Worm (Caenorhabditis elegans) whole organism, L4 larva: Measurements from ENCODE around the gene srg-64.

Experiments used
- D1046.2 ChIP-seq: fragments of 200-800 bp; sonication (Bioruptor generic); IDR thresholded peaks from 2 replicates; pipeline ENCODE4 v1.3.6; 2022; ENCODE audit warnings: missing genetic modification characterization, missing compliant biosample characterization
- F37D6.2 ChIP-seq: sonication (generic microtip); optimal IDR thresholded peaks from 2 replicates; lab custom pipeline; 2016; ENCODE audit warnings: mild to moderate bottlenecking, missing genetic modification characterization, missing compliant biosample characterization
- F49E8.2 ChIP-seq: sonication (generic microtip); optimal IDR thresholded peaks from 2 replicates; lab custom pipeline; 2016; ENCODE audit warnings: missing compliant biosample characterization, mild to moderate bottlenecking, missing genetic modification characterization, borderline replicate concordance
- R02D3.7 ChIP-seq: fragments of 150-350 bp; sonication (generic microtip); optimal IDR thresholded peaks from 3 replicates; lab custom pipeline; 2014; ENCODE audit warnings: missing biosample characterization, missing genetic modification characterization
- Y105C5A.15 ChIP-seq: fragments of 200-800 bp; sonication (Bioruptor generic); IDR thresholded peaks from 2 replicates; pipeline ENCODE4 v1.3.6; 2022; ENCODE audit warnings: missing genetic modification characterization, missing compliant biosample characterization
- Y48G9A.11 ChIP-seq: fragments of 200-800 bp; sonication (Bioruptor generic); IDR thresholded peaks from 2 replicates; pipeline ENCODE4 v1.3.6; 2022; ENCODE audit warnings: missing genetic modification reagents, missing genetic modification characterization, missing compliant biosample characterization
- Y75B8A.6 ChIP-seq: fragments of 200-800 bp; sonication (Bioruptor generic); IDR thresholded peaks from 2 replicates; pipeline ENCODE4 v1.3.6; 2022; ENCODE audit warnings: missing genetic modification reagents, missing genetic modification characterization, missing compliant biosample characterization
- ZK546.5 ChIP-seq, 2 experiments: sonication (generic microtip); optimal IDR thresholded peaks; 2 replicates each; lab custom pipeline; 2017; ENCODE audit warnings: missing biosample characterization in 2 of 2, missing genetic modification characterization in 2 of 2
- aha-1 ChIP-seq: fragments of 150-350 bp; peaks from one replicate; lab custom pipeline; 2014; ENCODE audit warnings: missing biosample characterization, missing genetic modification characterization
- ama-1 ChIP-seq: fragments of 150-350 bp; optimal IDR thresholded peaks from 2 replicates; lab custom pipeline; 2014; ENCODE audit warnings: inconsistent platforms, mixed read lengths
- ceh-20 ChIP-seq: fragments of 200-800 bp; sonication (Bioruptor generic); IDR thresholded peaks from 2 replicates; pipeline ENCODE4 v1.3.6; 2022; ENCODE audit warnings: missing genetic modification reagents, missing genetic modification characterization, missing compliant biosample characterization
- ctbp-1 ChIP-seq: fragments of 200-800 bp; sonication (Bioruptor generic); IDR thresholded peaks from 2 replicates; pipeline ENCODE4 v1.3.6; 2022; ENCODE audit warnings: missing genetic modification reagents, missing genetic modification characterization, missing compliant biosample characterization
- daf-16 ChIP-seq, 3 experiments: sonication (generic microtip); optimal IDR thresholded peaks; 2 replicates each; lab custom pipeline; 2016 to 2017; ENCODE audit warnings: missing genetic modification characterization in 3 of 3, missing genetic modification reagents in 3 of 3, mild to moderate bottlenecking in 2 of 3, missing compliant biosample characterization in 2 of 3, missing biosample characterization in 1 of 3, moderate library complexity in 1 of 3
- daf-19 ChIP-seq: fragments of 200-800 bp; sonication (Bioruptor generic); conservative IDR thresholded peaks from 2 replicates; pipeline ENCODE4 v1.3.6; 2022; ENCODE audit warnings: missing genetic modification characterization, missing compliant biosample characterization
- dmd-6 ChIP-seq: fragments of 200-800 bp; sonication (Bioruptor generic); IDR thresholded peaks from 2 replicates; pipeline ENCODE4 v1.3.6; 2022; ENCODE audit warnings: missing genetic modification reagents, missing genetic modification characterization, missing compliant biosample characterization
- dmd-9 ChIP-seq: fragments of 200-800 bp; sonication (Bioruptor generic); IDR thresholded peaks from 2 replicates; pipeline ENCODE4 v1.3.6; 2022; ENCODE audit warnings: missing genetic modification reagents, missing genetic modification characterization, missing compliant biosample characterization
- duxl-1 ChIP-seq: sonication (generic microtip); optimal IDR thresholded peaks from 2 replicates; lab custom pipeline; 2016; ENCODE audit warnings: mild to moderate bottlenecking, missing genetic modification characterization, moderate library complexity, missing compliant biosample characterization; ENCODE audit not compliant: poor library complexity
- dve-1 ChIP-seq: sonication (generic microtip); optimal IDR thresholded peaks from 2 replicates; lab custom pipeline; 2017; ENCODE audit warnings: antibody characterized with exemption, mild to moderate bottlenecking, missing genetic modification characterization, missing compliant biosample characterization; ENCODE audit not compliant: insufficient read depth
- fos-1 ChIP-seq: fragments of 150-350 bp; optimal IDR thresholded peaks from 2 replicates; lab custom pipeline; 2014; ENCODE audit warnings: missing biosample characterization, missing genetic modification characterization
- gei-8 ChIP-seq: fragments of 200-800 bp; sonication (Bioruptor generic); optimal IDR thresholded peaks from 2 replicates; lab custom pipeline; 2018; ENCODE audit warnings: mild to moderate bottlenecking, missing genetic modification characterization, missing compliant biosample characterization
- hif-1 ChIP-seq, 2 experiments: sonication (generic microtip); optimal IDR thresholded peaks; 2 replicates each; lab custom pipeline; 2016 to 2017; ENCODE audit warnings: missing compliant biosample characterization in 2 of 2, missing genetic modification characterization in 2 of 2, missing genetic modification reagents in 2 of 2, missing genotype in 2 of 2, mild to moderate bottlenecking in 1 of 2
- hlh-11 ChIP-seq: fragments of 200-800 bp; sonication (Bioruptor generic); optimal IDR thresholded peaks from 2 replicates; lab custom pipeline; 2018; ENCODE audit warnings: mild to moderate bottlenecking, missing genetic modification characterization, missing compliant biosample characterization
- jun-1 ChIP-seq: fragments of 150-350 bp; optimal IDR thresholded peaks from 2 replicates; lab custom pipeline; 2014; ENCODE audit warnings: missing biosample characterization, missing genetic modification reagents, missing genetic modification characterization
- lim-7 ChIP-seq: fragments of 200-800 bp; sonication (Bioruptor generic); IDR thresholded peaks from 2 replicates; pipeline ENCODE4 v1.3.6; 2022; ENCODE audit warnings: missing genetic modification characterization, missing compliant biosample characterization
- lin-13 ChIP-seq: fragments of 150-350 bp; optimal IDR thresholded peaks from 2 replicates; lab custom pipeline; 2014; ENCODE audit warnings: missing biosample characterization, missing genetic modification reagents, missing genetic modification characterization
- lin-39 ChIP-seq: fragments of 150-350 bp; optimal IDR thresholded peaks from 2 replicates; lab custom pipeline; 2014; ENCODE audit warnings: missing biosample characterization, missing genetic modification reagents, missing genetic modification characterization
- madf-9 ChIP-seq: fragments of 200-800 bp; sonication (Bioruptor generic); conservative IDR thresholded peaks from 2 replicates; pipeline ENCODE4 v1.3.6; 2022; ENCODE audit warnings: missing genetic modification reagents, missing genetic modification characterization, missing compliant biosample characterization
- mep-1 ChIP-seq: fragments of 150-350 bp; sonication (generic microtip); optimal IDR thresholded peaks from 3 replicates; lab custom pipeline; 2014; ENCODE audit warnings: missing biosample characterization, missing genetic modification characterization
- mxl-3 ChIP-seq: fragments of 200-800 bp; sonication (Bioruptor generic); optimal IDR thresholded peaks from 2 replicates; lab custom pipeline; 2018; ENCODE audit warnings: mild to moderate bottlenecking, missing genetic modification characterization, missing compliant biosample characterization
- nhr-102 ChIP-seq: sonication (generic microtip); optimal IDR thresholded peaks from 2 replicates; lab custom pipeline; 2016; ENCODE audit warnings: mild to moderate bottlenecking, missing genetic modification characterization, moderate library complexity, missing compliant biosample characterization
- nhr-25 ChIP-seq: sonication (generic microtip); optimal IDR thresholded peaks from 2 replicates; lab custom pipeline; 2017; ENCODE audit warnings: missing genetic modification characterization, mild to moderate bottlenecking, missing compliant biosample characterization, antibody characterized with exemption, moderate library complexity, borderline replicate concordance; ENCODE audit not compliant: insufficient read depth
- nhr-28 ChIP-seq: fragments of 150-350 bp; optimal IDR thresholded peaks from 2 replicates; lab custom pipeline; 2014; ENCODE audit warnings: missing biosample characterization, missing genetic modification characterization
- nhr-41 ChIP-seq: fragments of 200-800 bp; sonication (Bioruptor generic); IDR thresholded peaks from 2 replicates; pipeline ENCODE4 v1.3.6; 2022; ENCODE audit warnings: missing genetic modification reagents, missing genetic modification characterization, missing compliant biosample characterization
- nhr-76 ChIP-seq: fragments of 150-350 bp; optimal IDR thresholded peaks from 2 replicates; lab custom pipeline; 2014; ENCODE audit warnings: missing biosample characterization, missing genetic modification characterization
- rbr-2 ChIP-seq: sonication (generic microtip); optimal IDR thresholded peaks from 2 replicates; lab custom pipeline; 2016; ENCODE audit warnings: missing genotype, missing genetic modification characterization, missing compliant biosample characterization
- saeg-2 ChIP-seq: fragments of 200-800 bp; sonication (Bioruptor generic); IDR thresholded peaks from 2 replicates; pipeline ENCODE4 v1.3.6; 2022; ENCODE audit warnings: missing genetic modification reagents, missing genetic modification characterization, missing compliant biosample characterization
- set-16 ChIP-seq: fragments of 200-800 bp; sonication (Bioruptor generic); IDR thresholded peaks from 2 replicates; pipeline ENCODE4 v1.3.6; 2022; ENCODE audit warnings: missing genetic modification reagents, missing genetic modification characterization, missing compliant biosample characterization
- skn-1 ChIP-seq: fragments of 150-350 bp; optimal IDR thresholded peaks from 2 replicates; lab custom pipeline; 2014; ENCODE audit warnings: missing biosample characterization, missing genetic modification characterization
- spr-1 ChIP-seq: sonication (generic microtip); optimal IDR thresholded peaks from 2 replicates; lab custom pipeline; 2016; ENCODE audit warnings: mild to moderate bottlenecking, missing genetic modification characterization, missing compliant biosample characterization
- spr-3 ChIP-seq: fragments of 200-800 bp; sonication (Bioruptor generic); optimal IDR thresholded peaks from 2 replicates; lab custom pipeline; 2018; ENCODE audit warnings: mild to moderate bottlenecking, missing genetic modification characterization, missing compliant biosample characterization
- unc-130 ChIP-seq: sonication (generic microtip); optimal IDR thresholded peaks from 2 replicates; lab custom pipeline; 2016; ENCODE audit warnings: missing genetic modification reagents, missing genetic modification characterization, missing compliant biosample characterization
- unc-62 ChIP-seq, 3 experiments: fragments of 150-350 bp in 1 of 3; sonication (generic microtip); optimal IDR thresholded peaks in 2 of 3; peaks in 1 of 3; 1 replicate in 1 of 3; 2 replicates in 2 of 3; lab custom pipeline; 2014 to 2017; ENCODE audit warnings: missing biosample characterization in 3 of 3, missing genetic modification characterization in 3 of 3, missing genetic modification reagents in 3 of 3, missing genotype in 1 of 3
- vab-7 ChIP-seq: fragments of 200-800 bp; sonication (Bioruptor generic); IDR thresholded peaks from 2 replicates; pipeline ENCODE4 v1.3.6; 2022; ENCODE audit warnings: missing genetic modification reagents, missing genetic modification characterization, missing compliant biosample characterization
- zfp-2 ChIP-seq: sonication (generic microtip); optimal IDR thresholded peaks from 2 replicates; lab custom pipeline; 2016; ENCODE audit warnings: mild to moderate bottlenecking, missing genetic modification characterization, missing compliant biosample characterization
- ztf-11 ChIP-seq: fragments of 150-350 bp; optimal IDR thresholded peaks from 2 replicates; lab custom pipeline; 2014; ENCODE audit warnings: missing biosample characterization, missing genetic modification characterization

The srg-64 gene

ce11 chrX:15773262-15773908 lies 33.0 kb upstream of the srg-64 start, which contains the start of gene Y7A5A.13 (continued):
- TF ChIP-seq spr-1 (tag; lab: Kevin White, UChicago) (peak; percentile 35), rbr-2 (tag; lab: Kevin White, UChicago) (no peak), nhr-25 (tag; lab: Kevin White, UChicago) (peak; percentile 4), F37D6.2 (no peak), Y75B8A.6 (GFP tag; lab: Robert Waterston, UW) (no peak), nhr-28 (tag; lab: Kevin White, UChicago) (no peak), dmd-9 (GFP tag; lab: Robert Waterston, UW) (peak; percentile 54; the same call in 1 of the 2 replicates), ZK546.5 (tag; optimal IDR thresholded peaks at IDR 0.05; lab: Kevin White, UChicago) (no peak), set-16 (GFP tag; lab: Robert Waterston, UW) (no peak), hlh-11 (no peak), unc-62 (GFP tag; optimal IDR thresholded peaks at IDR 0.05 in 1 of 2; lab: Kevin White, UChicago) (no peak), unc-62 (tag; optimal IDR thresholded peaks at IDR 0.05; lab: Kevin White, UChicago) (no peak), unc-130 (GFP tag; lab: Kevin White, UChicago) (peak; percentile 9), lim-7 (GFP tag; lab: Robert Waterston, UW) (peak; percentile 81), D1046.2 (GFP tag; lab: Robert Waterston, UW) (0 out of 2 replicates have a peak, but pooled peaks have one; percentile 72), madf-9 (GFP tag; lab: Robert Waterston, UW) (no peak; the same call in 1 of the 2 replicates), ama-1 (no peak), spr-3 (peak; percentile 13), Y48G9A.11 (GFP tag; lab: Robert Waterston, UW) (no peak)

DNA sequence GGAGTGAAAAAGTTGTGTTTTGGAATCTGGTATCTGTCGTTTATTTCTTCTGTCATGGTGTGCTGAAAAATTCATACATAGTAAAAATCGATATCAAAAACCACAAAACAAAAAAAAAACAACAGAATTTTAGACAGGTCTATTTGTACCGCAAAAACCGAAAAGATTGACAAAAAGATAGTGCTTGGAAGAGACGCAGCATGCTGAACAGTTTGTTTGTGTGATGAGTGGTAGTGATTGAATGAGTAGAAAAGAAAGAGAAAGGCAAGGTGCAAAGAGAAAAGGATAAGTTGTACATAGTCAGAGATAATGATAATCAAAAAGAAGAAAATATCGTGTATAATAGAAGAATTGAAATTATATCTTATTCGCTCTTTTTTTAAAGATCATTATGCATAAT lies 32.2 kb upstream of the srg-64 start, which contains the start of gene Y7A5A.2:
Gene Y7A5A.2 (minus strand): TSS at position 62 of the 400 bp plus-strand sequence.
- TF ChIP-seq daf-16 (GFP tag; optimal IDR thresholded peaks at IDR 0.05; lab: Kevin White, UChicago) (no peak), daf-16 (tag; optimal IDR thresholded peaks at IDR 0.05; lab: Kevin White, UChicago) (peak; percentile 53), saeg-2 (GFP tag; lab: Robert Waterston, UW) (no peak), lin-13 (GFP tag; lab: Kevin White, UChicago) (no peak), D1046.2 (GFP tag; lab: Robert Waterston, UW) (no peak), nhr-28 (tag; lab: Kevin White, UChicago) (peak; percentile 9), Y105C5A.15 (no peak), zfp-2 (tag; lab: Kevin White, UChicago) (no peak), Y75B8A.6 (GFP tag; lab: Robert Waterston, UW) (no peak), nhr-102 (tag; lab: Kevin White, UChicago) (no peak), ZK546.5 (tag; optimal IDR thresholded peaks at IDR 0.05; lab: Kevin White, UChicago) (no peak), nhr-76 (no peak), hif-1 (tag; optimal IDR thresholded peaks at IDR 0.05; lab: Kevin White, UChicago) (no peak), nhr-41 (GFP tag; lab: Robert Waterston, UW) (no peak), fos-1 (tag; lab: Kevin White, UChicago) (no peak), vab-7 (no peak), dve-1 (peak; percentile 38), unc-62 (GFP tag; optimal IDR thresholded peaks at IDR 0.05 in 1 of 2; lab: Kevin White, UChicago) (peak in 1 of 2 experiments; percentile 97), unc-62 (tag; optimal IDR thresholded peaks at IDR 0.05; lab: Kevin White, UChicago) (no peak), R02D3.7 (tag; lab: Kevin White, UChicago) (no peak), duxl-1 (tag; lab: Kevin White, UChicago) (no peak), ctbp-1 (GFP tag; lab: Robert Waterston, UW) (no peak)

DNA sequence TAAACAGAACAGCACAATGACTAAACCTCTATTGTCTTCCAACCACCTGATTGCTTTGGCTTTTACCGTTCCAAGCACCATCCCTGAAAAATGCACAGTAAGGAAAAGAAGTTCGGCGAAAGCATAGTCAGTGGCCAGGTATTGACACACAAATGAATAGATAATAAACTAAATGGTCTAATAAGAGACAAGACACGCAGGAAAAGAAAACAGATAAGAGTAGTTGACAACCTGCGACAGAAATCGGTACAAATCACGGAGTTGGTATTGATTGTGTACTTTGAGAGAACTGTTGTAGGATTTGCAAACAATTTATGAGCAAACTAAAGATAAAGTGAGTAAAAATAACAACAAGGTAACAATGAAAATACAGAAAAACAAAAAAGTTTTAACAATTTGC lies 31.0 kb upstream of the srg-64 start, which contains the start of gene Y7A5A.1:
Gene Y7A5A.1 (minus strand): TSS at position 83 of the 400 bp plus-strand sequence.
- TF ChIP-seq gei-8 (GFP tag; lab: Kevin White, UChicago) (no peak), lin-39 (no peak), daf-19 (GFP tag; lab: Robert Waterston, UW) (no peak), mxl-3 (no peak), ztf-11 (tag; lab: Kevin White, UChicago) (no peak), jun-1 (tag; lab: Kevin White, UChicago) (no peak), Y105C5A.15 (no peak), ceh-20 (GFP tag; lab: Robert Waterston, UW) (no peak), unc-130 (GFP tag; lab: Kevin White, UChicago) (no peak), daf-16 (GFP tag; optimal IDR thresholded peaks at IDR 0.05; lab: Kevin White, UChicago) (no peak), daf-16 (tag; optimal IDR thresholded peaks at IDR 0.05; lab: Kevin White, UChicago) (peak; percentile 96), skn-1 (tag; lab: Kevin White, UChicago) (no peak), F49E8.2 (no peak), ctbp-1 (GFP tag; lab: Robert Waterston, UW) (no peak), dmd-6 (peak; percentile 51; the same call in 1 of the 2 replicates), aha-1 (tag; lab: Kevin White, UChicago) (peak; percentile 26), mep-1 (tag; lab: Kevin White, UChicago) (no peak)
